Worm (Caenorhabditis elegans) whole organism, L2 larva: Measurements from ENCODE around the gene R07B7.8.

Experiments used
- C34F6.9 ChIP-seq: fragments of 150-350 bp; optimal IDR thresholded peaks from 2 replicates; lab custom pipeline; 2014; ENCODE audit warnings: missing biosample characterization, missing genetic modification characterization
- F13H6.1 ChIP-seq: sonication (generic microtip); optimal IDR thresholded peaks from 2 replicates; lab custom pipeline; 2016; ENCODE audit warnings: missing genetic modification characterization, missing compliant biosample characterization
- Y55F3AM.14 ChIP-seq: fragments of 200-800 bp; sonication (Bioruptor generic); optimal IDR thresholded peaks from 2 replicates; lab custom pipeline; 2018; ENCODE audit warnings: mild to moderate bottlenecking, missing genetic modification characterization, missing compliant biosample characterization
- ZK546.5 ChIP-seq: sonication (generic microtip); optimal IDR thresholded peaks from 2 replicates; lab custom pipeline; 2017; ENCODE audit warnings: missing biosample characterization, missing genetic modification characterization
- alr-1 ChIP-seq: fragments of 150-350 bp; optimal IDR thresholded peaks from 2 replicates; lab custom pipeline; 2014; ENCODE audit warnings: missing biosample characterization, missing genetic modification characterization
- aly-2 ChIP-seq: fragments of 150-350 bp; optimal IDR thresholded peaks from 2 replicates; lab custom pipeline; 2014; ENCODE audit warnings: missing biosample characterization, missing genetic modification characterization
- ama-1 ChIP-seq: fragments of 150-350 bp; optimal IDR thresholded peaks from 2 replicates; lab custom pipeline; 2018; ENCODE audit warnings: inconsistent platforms
- ceh-16 ChIP-seq: fragments of 150-350 bp; optimal IDR thresholded peaks from 2 replicates; lab custom pipeline; 2014; ENCODE audit warnings: missing biosample characterization, missing genetic modification characterization
- ceh-82 ChIP-seq: fragments of 150-350 bp; optimal IDR thresholded peaks from 2 replicates; lab custom pipeline; 2014; ENCODE audit warnings: missing biosample characterization, missing genetic modification characterization
- crh-2 ChIP-seq: sonication (generic microtip); optimal IDR thresholded peaks from 2 replicates; lab custom pipeline; 2017; ENCODE audit warnings: missing biosample characterization, missing genetic modification characterization
- egl-27 ChIP-seq: sonication (generic microtip); optimal IDR thresholded peaks from 3 replicates; lab custom pipeline; 2017; ENCODE audit warnings: missing biosample characterization, missing genetic modification reagents, missing genetic modification characterization
- elt-3 ChIP-seq: sonication (generic microtip); optimal IDR thresholded peaks from 2 replicates; lab custom pipeline; 2017; ENCODE audit warnings: missing biosample characterization, missing genetic modification characterization
- fos-1 ChIP-seq: fragments of 150-350 bp; optimal IDR thresholded peaks from 2 replicates; lab custom pipeline; 2014; ENCODE audit warnings: missing biosample characterization, missing genetic modification characterization
- gmeb-1 ChIP-seq: fragments of 150-350 bp; optimal IDR thresholded peaks from 2 replicates; lab custom pipeline; 2014; ENCODE audit warnings: missing biosample characterization, missing genetic modification characterization
- lin-11 ChIP-seq: fragments of 150-350 bp; sonication (generic microtip); optimal IDR thresholded peaks from 2 replicates; lab custom pipeline; 2014; ENCODE audit warnings: missing biosample characterization, missing genetic modification characterization, inconsistent platforms, mixed read lengths
- lin-13 ChIP-seq: fragments of 150-350 bp; optimal IDR thresholded peaks from 2 replicates; lab custom pipeline; 2014; ENCODE audit warnings: missing biosample characterization, missing genetic modification reagents, missing genetic modification characterization
- lsy-2 ChIP-seq, 2 experiments: fragments of 150-350 bp in 1 of 2; sonication (generic microtip) in 1 of 2; optimal IDR thresholded peaks; 2 replicates each; lab custom pipeline; 2014 to 2017; ENCODE audit warnings: missing biosample characterization in 2 of 2, missing genetic modification characterization in 2 of 2
- mab-5 ChIP-seq: fragments of 150-350 bp; optimal IDR thresholded peaks from 2 replicates; lab custom pipeline; 2014; ENCODE audit warnings: missing biosample characterization, missing genetic modification characterization
- mbf-1 ChIP-seq: sonication (generic microtip); optimal IDR thresholded peaks from 2 replicates; lab custom pipeline; 2017; ENCODE audit warnings: missing biosample characterization, missing genetic modification characterization
- mdl-1 ChIP-seq, 2 experiments: fragments of 150-350 bp in 1 of 2; sonication (generic microtip) in 1 of 2; optimal IDR thresholded peaks; 2 replicates each; lab custom pipeline; 2017; ENCODE audit warnings: missing biosample characterization in 2 of 2, missing genetic modification characterization in 2 of 2
- nhr-10 ChIP-seq: sonication (generic microtip); optimal IDR thresholded peaks from 2 replicates; lab custom pipeline; 2017; ENCODE audit warnings: missing biosample characterization, missing genetic modification characterization
- nhr-11 ChIP-seq: fragments of 150-350 bp; optimal IDR thresholded peaks from 2 replicates; lab custom pipeline; 2014; ENCODE audit warnings: missing biosample characterization, missing genetic modification characterization
- nhr-12 ChIP-seq: fragments of 150-350 bp; optimal IDR thresholded peaks from 2 replicates; lab custom pipeline; 2014; ENCODE audit warnings: missing biosample characterization, missing genetic modification characterization
- nhr-129 ChIP-seq: fragments of 150-350 bp; optimal IDR thresholded peaks from 2 replicates; lab custom pipeline; 2014; ENCODE audit warnings: missing biosample characterization, missing genetic modification characterization
- nhr-21 ChIP-seq: fragments of 150-350 bp; optimal IDR thresholded peaks from 2 replicates; lab custom pipeline; 2014; ENCODE audit warnings: missing biosample characterization, missing genetic modification characterization
- nhr-23 ChIP-seq: fragments of 150-350 bp; optimal IDR thresholded peaks from 2 replicates; lab custom pipeline; 2014; ENCODE audit warnings: missing biosample characterization, missing genetic modification reagents, missing genetic modification characterization
- nhr-6 ChIP-seq: fragments of 150-350 bp; optimal IDR thresholded peaks from 2 replicates; lab custom pipeline; 2014; ENCODE audit warnings: missing biosample characterization, missing genetic modification characterization
- nhr-77 ChIP-seq: fragments of 150-350 bp; optimal IDR thresholded peaks from 2 replicates; lab custom pipeline; 2014; ENCODE audit warnings: missing biosample characterization, missing genetic modification characterization
- peb-1 ChIP-seq: fragments of 150-350 bp; optimal IDR thresholded peaks from 2 replicates; lab custom pipeline; 2014; ENCODE audit warnings: missing biosample characterization, missing genetic modification characterization
- sem-4 ChIP-seq: fragments of 150-350 bp; optimal IDR thresholded peaks from 2 replicates; lab custom pipeline; 2014; ENCODE audit warnings: missing biosample characterization, missing genetic modification reagents, missing genetic modification characterization
- skn-1 ChIP-seq: sonication (generic microtip); optimal IDR thresholded peaks from 2 replicates; lab custom pipeline; 2017; ENCODE audit warnings: missing biosample characterization, missing genetic modification characterization
- sma-9 ChIP-seq, 2 experiments: fragments of 150-350 bp in 1 of 2; sonication (generic microtip) in 1 of 2; optimal IDR thresholded peaks; 2 replicates each; lab custom pipeline; 2014 to 2016; ENCODE audit warnings: missing genetic modification characterization in 2 of 2, mild to moderate bottlenecking in 1 of 2, missing biosample characterization in 1 of 2, missing compliant biosample characterization in 1 of 2, missing genetic modification reagents in 1 of 2, moderate library complexity in 1 of 2
- snpc-4 ChIP-seq: fragments of 150-350 bp; optimal IDR thresholded peaks from 2 replicates; lab custom pipeline; 2014; ENCODE audit warnings: missing biosample characterization, missing genetic modification characterization
- unc-39 ChIP-seq: fragments of 150-350 bp; optimal IDR thresholded peaks from 2 replicates; lab custom pipeline; 2014; ENCODE audit warnings: missing biosample characterization, missing genetic modification characterization
- unc-55 ChIP-seq: fragments of 150-350 bp; sonication (generic microtip); optimal IDR thresholded peaks from 3 replicates; lab custom pipeline; 2014; ENCODE audit warnings: missing biosample characterization, missing genetic modification reagents, missing genetic modification characterization
- unc-62 ChIP-seq: fragments of 150-350 bp; optimal IDR thresholded peaks from 2 replicates; lab custom pipeline; 2014; ENCODE audit warnings: missing biosample characterization, missing genetic modification reagents, missing genetic modification characterization
- ztf-11 ChIP-seq: sonication (generic microtip); optimal IDR thresholded peaks from 2 replicates; lab custom pipeline; 2017; ENCODE audit warnings: missing biosample characterization, missing genetic modification characterization
- ztf-4 ChIP-seq: fragments of 150-350 bp; optimal IDR thresholded peaks from 2 replicates; lab custom pipeline; 2014; ENCODE audit warnings: missing biosample characterization, missing genetic modification characterization

The R07B7.8 gene

ce11 chrV:12115150-12115549, 31.0 kb upstream of the R07B7.8 start:
- TF ChIP-seq unc-62 (GFP tag; lab: Kevin White, UChicago) (no peak), sma-9 (GFP tag; optimal IDR thresholded peaks at IDR 0.05; lab: Kevin White, UChicago) (peak; percentile 20), sma-9 (tag; optimal IDR thresholded peaks at IDR 0.05; lab: Kevin White, UChicago) (no peak), mab-5 (tag; lab: Kevin White, UChicago) (no peak)

- TF ChIP-seq ama-1 (lab: Kevin White, UChicago) (no peak), nhr-10 (tag; lab: Kevin White, UChicago) (no peak), mab-5 (tag; lab: Kevin White, UChicago) (no peak), peb-1 (tag; lab: Kevin White, UChicago) (no peak), unc-39 (no peak), nhr-21 (no peak), nhr-11 (no peak), elt-3 (tag; lab: Kevin White, UChicago) (no peak), crh-2 (tag; lab: Kevin White, UChicago) (no peak), alr-1 (tag; lab: Kevin White, UChicago) (no peak), sem-4 (tag; lab: Kevin White, UChicago) (no peak), snpc-4 (tag; lab: Kevin White, UChicago) (no peak), nhr-12 (tag; lab: Kevin White, UChicago) (no peak)
Observed at ce11 chrV:12114693-12115092, 30.6 kb upstream of the R07B7.8 start, which contains the start of gene spin-1. Gene spin-1 (plus strand): TSS chrV:12114993.

- TF ChIP-seq ceh-82 (no peak), unc-62 (GFP tag; lab: Kevin White, UChicago) (no peak), mdl-1 (tag; optimal IDR thresholded peaks at IDR 0.05; lab: Kevin White, UChicago) (no peak), alr-1 (tag; lab: Kevin White, UChicago) (no peak), ceh-16 (tag; lab: Kevin White, UChicago) (no peak), crh-2 (tag; lab: Kevin White, UChicago) (no peak), mab-5 (tag; lab: Kevin White, UChicago) (no peak), fos-1 (peak; percentile 64), lin-13 (GFP tag; lab: Kevin White, UChicago) (no peak)
Observed at ce11 chrV:12113726-12114125, 29.6 kb upstream of the R07B7.8 start.

ce11 chrV:12111452-12111851, 27.3 kb upstream of the R07B7.8 start, which contains the start of gene lhpp-1:
Gene lhpp-1 (minus strand): TSS chrV:12111805.
- TF ChIP-seq ztf-4 (tag; lab: Kevin White, UChicago) = no peak
- TF ChIP-seq nhr-11 = no peak
- no peak for TF ChIP-seq crh-2 (tag; lab: Kevin White, UChicago)
- no peak for TF ChIP-seq nhr-23
- TF ChIP-seq ceh-16 (tag; lab: Kevin White, UChicago) = no peak
- TF ChIP-seq mab-5 (tag; lab: Kevin White, UChicago) = no peak
- peak; percentile 29 for TF ChIP-seq unc-55 (GFP tag; lab: Kevin White, UChicago)
- peak; percentile 50 for TF ChIP-seq nhr-129 (tag; lab: Kevin White, UChicago)
- TF ChIP-seq, all 48 proteins: peak for 2

- no peak for TF ChIP-seq mab-5 (tag; lab: Kevin White, UChicago)
- TF ChIP-seq nhr-129 (tag; lab: Kevin White, UChicago) = peak; percentile 21
- no peak for TF ChIP-seq F13H6.1
- TF ChIP-seq nhr-23 = no peak
Observed at ce11 chrV:12106841-12107240, 22.7 kb upstream of the R07B7.8 start, which contains the start of gene nhr-136. Gene nhr-136 (plus strand): TSS chrV:12107141.

- no peak for TF ChIP-seq skn-1 (tag; lab: Kevin White, UChicago)
Observed at ce11 chrV:12103920-12104319, 19.8 kb upstream of the R07B7.8 start, which contains the start of gene nhr-153. Gene nhr-153 (plus strand): TSS chrV:12104220.

- TF ChIP-seq nhr-11 = no peak
- TF ChIP-seq nhr-21 = no peak
- TF ChIP-seq sem-4 (tag; lab: Kevin White, UChicago) = no peak
- no peak for TF ChIP-seq Y55F3AM.14 (GFP tag; lab: Kevin White, UChicago)
- TF ChIP-seq ZK546.5 (tag; lab: Kevin White, UChicago) = no peak
- no peak for TF ChIP-seq lin-11 (tag; lab: Kevin White, UChicago)
- TF ChIP-seq ceh-82 = no peak
- TF ChIP-seq egl-27 = no peak
- no peak for TF ChIP-seq peb-1 (tag; lab: Kevin White, UChicago)
- peak; percentile 25 for TF ChIP-seq nhr-129 (tag; lab: Kevin White, UChicago)
- TF ChIP-seq nhr-6 (tag; lab: Kevin White, UChicago) = no peak
- no peak for TF ChIP-seq ama-1 (lab: Kevin White, UChicago)
- TF ChIP-seq lin-13 (GFP tag; lab: Kevin White, UChicago) = no peak
- TF ChIP-seq crh-2 (tag; lab: Kevin White, UChicago) = peak; percentile 42
- no peak for TF ChIP-seq gmeb-1 (tag; lab: Kevin White, UChicago)
- TF ChIP-seq elt-3 (tag; lab: Kevin White, UChicago) = no peak
- peak in 1 of 2 experiments; percentile 50 for TF ChIP-seq lsy-2 (tag; optimal IDR thresholded peaks at IDR 0.05; lab: Kevin White, UChicago)
- no peak for TF ChIP-seq unc-62 (GFP tag; lab: Kevin White, UChicago)
- TF ChIP-seq C34F6.9 = peak; percentile 65
- TF ChIP-seq unc-39 = no peak
- TF ChIP-seq nhr-77 = no peak
- TF ChIP-seq ztf-11 (tag; lab: Kevin White, UChicago) = no peak
- TF ChIP-seq mbf-1 (tag; lab: Kevin White, UChicago) = no peak
- no peak for TF ChIP-seq aly-2
- TF ChIP-seq unc-55 (GFP tag; lab: Kevin White, UChicago) = peak; percentile 74
Observed at ce11 chrV:12100794-12101343, 16.8 kb upstream of the R07B7.8 start, which contains the start of gene nhr-154. Gene nhr-154 (plus strand): TSS chrV:12101293.
